Worm (Caenorhabditis elegans) whole organism, L2 larva: ENCODE results near the gene F43G6.4.

ENCODE experiments used
- F13H6.1 ChIP-seq: sonication (generic microtip); optimal IDR thresholded peaks from 2 replicates; lab custom pipeline; 2016; ENCODE audit warnings: missing genetic modification characterization, missing compliant biosample characterization
- Y55F3AM.14 ChIP-seq: fragments of 200-800 bp; sonication (Bioruptor generic); optimal IDR thresholded peaks from 2 replicates; lab custom pipeline; 2018; ENCODE audit warnings: mild to moderate bottlenecking, missing genetic modification characterization, missing compliant biosample characterization
- ZK546.5 ChIP-seq: sonication (generic microtip); optimal IDR thresholded peaks from 2 replicates; lab custom pipeline; 2017; ENCODE audit warnings: missing biosample characterization, missing genetic modification characterization
- alr-1 ChIP-seq: fragments of 150-350 bp; optimal IDR thresholded peaks from 2 replicates; lab custom pipeline; 2014; ENCODE audit warnings: missing biosample characterization, missing genetic modification characterization
- aly-2 ChIP-seq: fragments of 150-350 bp; optimal IDR thresholded peaks from 2 replicates; lab custom pipeline; 2014; ENCODE audit warnings: missing biosample characterization, missing genetic modification characterization
- ama-1 ChIP-seq: fragments of 150-350 bp; optimal IDR thresholded peaks from 2 replicates; lab custom pipeline; 2018; ENCODE audit warnings: inconsistent platforms
- blmp-1 ChIP-seq: sonication (generic microtip); optimal IDR thresholded peaks from 2 replicates; lab custom pipeline; 2017; ENCODE audit warnings: missing genetic modification characterization, mild to moderate bottlenecking, missing compliant biosample characterization, antibody characterized with exemption, moderate library complexity; ENCODE audit not compliant: insufficient read depth
- ceh-16 ChIP-seq: fragments of 150-350 bp; optimal IDR thresholded peaks from 2 replicates; lab custom pipeline; 2014; ENCODE audit warnings: missing biosample characterization, missing genetic modification characterization
- ceh-82 ChIP-seq: fragments of 150-350 bp; optimal IDR thresholded peaks from 2 replicates; lab custom pipeline; 2014; ENCODE audit warnings: missing biosample characterization, missing genetic modification characterization
- crh-2 ChIP-seq: sonication (generic microtip); optimal IDR thresholded peaks from 2 replicates; lab custom pipeline; 2017; ENCODE audit warnings: missing biosample characterization, missing genetic modification characterization
- dmd-4 ChIP-seq: sonication (generic microtip); optimal IDR thresholded peaks from 2 replicates; lab custom pipeline; 2017; ENCODE audit warnings: missing biosample characterization, missing genetic modification characterization
- egl-27 ChIP-seq: sonication (generic microtip); optimal IDR thresholded peaks from 3 replicates; lab custom pipeline; 2017; ENCODE audit warnings: missing biosample characterization, missing genetic modification reagents, missing genetic modification characterization
- fos-1 ChIP-seq: fragments of 150-350 bp; optimal IDR thresholded peaks from 2 replicates; lab custom pipeline; 2014; ENCODE audit warnings: missing biosample characterization, missing genetic modification characterization
- lin-11 ChIP-seq: fragments of 150-350 bp; sonication (generic microtip); optimal IDR thresholded peaks from 2 replicates; lab custom pipeline; 2014; ENCODE audit warnings: missing biosample characterization, missing genetic modification characterization, inconsistent platforms, mixed read lengths
- lin-39 ChIP-seq: fragments of 150-350 bp; optimal IDR thresholded peaks from 2 replicates; lab custom pipeline; 2014; ENCODE audit warnings: missing biosample characterization, missing genetic modification reagents, missing genetic modification characterization
- lsy-2 ChIP-seq, 2 experiments: fragments of 150-350 bp in 1 of 2; sonication (generic microtip) in 1 of 2; optimal IDR thresholded peaks; 2 replicates each; lab custom pipeline; 2014 to 2017; ENCODE audit warnings: missing biosample characterization in 2 of 2, missing genetic modification characterization in 2 of 2
- nhr-11 ChIP-seq: fragments of 150-350 bp; optimal IDR thresholded peaks from 2 replicates; lab custom pipeline; 2014; ENCODE audit warnings: missing biosample characterization, missing genetic modification characterization
- nhr-12 ChIP-seq: fragments of 150-350 bp; optimal IDR thresholded peaks from 2 replicates; lab custom pipeline; 2014; ENCODE audit warnings: missing biosample characterization, missing genetic modification characterization
- nhr-129 ChIP-seq: fragments of 150-350 bp; optimal IDR thresholded peaks from 2 replicates; lab custom pipeline; 2014; ENCODE audit warnings: missing biosample characterization, missing genetic modification characterization
- nhr-21 ChIP-seq: fragments of 150-350 bp; optimal IDR thresholded peaks from 2 replicates; lab custom pipeline; 2014; ENCODE audit warnings: missing biosample characterization, missing genetic modification characterization
- nhr-23 ChIP-seq: fragments of 150-350 bp; optimal IDR thresholded peaks from 2 replicates; lab custom pipeline; 2014; ENCODE audit warnings: missing biosample characterization, missing genetic modification reagents, missing genetic modification characterization
- nhr-237 ChIP-seq: fragments of 150-350 bp; optimal IDR thresholded peaks from 2 replicates; lab custom pipeline; 2014; ENCODE audit warnings: missing biosample characterization, missing genetic modification characterization
- nhr-6 ChIP-seq: fragments of 150-350 bp; optimal IDR thresholded peaks from 2 replicates; lab custom pipeline; 2014; ENCODE audit warnings: missing biosample characterization, missing genetic modification characterization
- nhr-77 ChIP-seq: fragments of 150-350 bp; optimal IDR thresholded peaks from 2 replicates; lab custom pipeline; 2014; ENCODE audit warnings: missing biosample characterization, missing genetic modification characterization
- peb-1 ChIP-seq: fragments of 150-350 bp; optimal IDR thresholded peaks from 2 replicates; lab custom pipeline; 2014; ENCODE audit warnings: missing biosample characterization, missing genetic modification characterization
- sma-3 ChIP-seq: sonication (generic microtip); optimal IDR thresholded peaks from 2 replicates; lab custom pipeline; 2016; ENCODE audit warnings: missing genetic modification reagents, missing genetic modification characterization, missing compliant biosample characterization
- sma-9 ChIP-seq, 2 experiments: fragments of 150-350 bp in 1 of 2; sonication (generic microtip) in 1 of 2; optimal IDR thresholded peaks; 2 replicates each; lab custom pipeline; 2014 to 2016; ENCODE audit warnings: missing genetic modification characterization in 2 of 2, mild to moderate bottlenecking in 1 of 2, missing biosample characterization in 1 of 2, missing compliant biosample characterization in 1 of 2, missing genetic modification reagents in 1 of 2, moderate library complexity in 1 of 2
- snpc-4 ChIP-seq: fragments of 150-350 bp; optimal IDR thresholded peaks from 2 replicates; lab custom pipeline; 2014; ENCODE audit warnings: missing biosample characterization, missing genetic modification characterization
- unc-39 ChIP-seq: fragments of 150-350 bp; optimal IDR thresholded peaks from 2 replicates; lab custom pipeline; 2014; ENCODE audit warnings: missing biosample characterization, missing genetic modification characterization
- unc-55 ChIP-seq: fragments of 150-350 bp; sonication (generic microtip); optimal IDR thresholded peaks from 3 replicates; lab custom pipeline; 2014; ENCODE audit warnings: missing biosample characterization, missing genetic modification reagents, missing genetic modification characterization
- unc-62 ChIP-seq: fragments of 150-350 bp; optimal IDR thresholded peaks from 2 replicates; lab custom pipeline; 2014; ENCODE audit warnings: missing biosample characterization, missing genetic modification reagents, missing genetic modification characterization
- ztf-1 ChIP-seq: fragments of 200-800 bp; sonication (Bioruptor generic); conservative IDR thresholded peaks from 2 replicates; pipeline ENCODE4 v1.3.6; 2022; ENCODE audit warnings: missing genetic modification characterization, missing compliant biosample characterization
- ztf-4 ChIP-seq: fragments of 150-350 bp; optimal IDR thresholded peaks from 2 replicates; lab custom pipeline; 2014; ENCODE audit warnings: missing biosample characterization, missing genetic modification characterization

F43G6.4 gene

ce11 chrII:11794392-11794791 is 3.8 kb downstream of the F43G6.4 start:
- no peak for TF ChIP-seq sma-3
- TF ChIP-seq nhr-12, result no peak
- no peak for TF ChIP-seq sma-9 (GFP tag; optimal IDR thresholded peaks at IDR 0.05; lab: Kevin White, UChicago)
- TF ChIP-seq sma-9 (tag; optimal IDR thresholded peaks at IDR 0.05; lab: Kevin White, UChicago), result no peak
- peak; percentile 54 for TF ChIP-seq ceh-16 (tag; lab: Kevin White, UChicago)
- no peak for TF ChIP-seq lsy-2 (tag; optimal IDR thresholded peaks at IDR 0.05; lab: Kevin White, UChicago)
- TF ChIP-seq, all 48 proteins: peak for 1

ce11 chrII:11797194-11797593 is 6.6 kb downstream of the F43G6.4 start:
- TF ChIP-seq ztf-1 (GFP tag; lab: Robert Waterston, UW), result no peak
- TF ChIP-seq fos-1 (tag; lab: Kevin White, UChicago), result peak; percentile 17

ce11 chrII:11798737-11799136 is 8.2 kb downstream of the F43G6.4 start, which contains the start of gene hda-5:
TSS of gene hda-5 (plus strand) at chrII:11799037.
- TF ChIP-seq ceh-16 (tag; lab: Kevin White, UChicago) (no peak), nhr-12 (no peak), aly-2 (tag; lab: Kevin White, UChicago) (no peak), egl-27 (tag; lab: Kevin White, UChicago) (no peak), Y55F3AM.14 (GFP tag; lab: Kevin White, UChicago) (no peak), nhr-6 (tag; lab: Kevin White, UChicago) (no peak), ztf-1 (GFP tag; lab: Robert Waterston, UW) (no peak), lin-39 (no peak), nhr-129 (tag; lab: Kevin White, UChicago) (no peak), lin-11 (tag; lab: Kevin White, UChicago) (no peak), ztf-4 (tag; lab: Kevin White, UChicago) (no peak), ZK546.5 (tag; lab: Kevin White, UChicago) (no peak), dmd-4 (tag; lab: Kevin White, UChicago) (no peak), nhr-77 (tag; lab: Kevin White, UChicago) (no peak), lsy-2 (tag; optimal IDR thresholded peaks at IDR 0.05; lab: Kevin White, UChicago) (no peak), sma-3 (no peak), unc-62 (GFP tag; lab: Kevin White, UChicago) (no peak)

- TF ChIP-seq unc-62 (GFP tag; lab: Kevin White, UChicago), result no peak
- TF ChIP-seq ama-1, result no peak
- TF ChIP-seq nhr-11 (tag; lab: Kevin White, UChicago), result no peak
- TF ChIP-seq unc-55 (GFP tag; lab: Kevin White, UChicago), result no peak
- TF ChIP-seq ztf-1 (GFP tag; lab: Robert Waterston, UW), result no peak
- TF ChIP-seq lin-39, result no peak
- TF ChIP-seq peb-1 (tag; lab: Kevin White, UChicago), result no peak
- TF ChIP-seq nhr-23, result no peak
- TF ChIP-seq crh-2 (tag; lab: Kevin White, UChicago), result no peak
- TF ChIP-seq alr-1 (tag; lab: Kevin White, UChicago), result no peak
- TF ChIP-seq sma-9 (GFP tag; optimal IDR thresholded peaks at IDR 0.05; lab: Kevin White, UChicago), result no peak
- TF ChIP-seq sma-9 (tag; optimal IDR thresholded peaks at IDR 0.05; lab: Kevin White, UChicago), result no peak
Observed at ce11 chrII:11802451-11802850, 11.9 kb downstream of the F43G6.4 start, which contains the start of gene F43G6.17. TSS of gene F43G6.17 (plus strand) at chrII:11802751.

ce11 chrII:11806256-11806655 is 15.7 kb downstream of the F43G6.4 start, which contains the start of gene jmjd-1.1:
TSS of gene jmjd-1.1 (plus strand) at chrII:11806556.
- TF ChIP-seq peb-1 (tag; lab: Kevin White, UChicago) (no peak), unc-39 (tag; lab: Kevin White, UChicago) (no peak), ztf-1 (GFP tag; lab: Robert Waterston, UW) (no peak), unc-55 (GFP tag; lab: Kevin White, UChicago) (no peak), nhr-237 (tag; lab: Kevin White, UChicago) (no peak), snpc-4 (tag; lab: Kevin White, UChicago) (no peak), nhr-21 (tag; lab: Kevin White, UChicago) (no peak), crh-2 (tag; lab: Kevin White, UChicago) (no peak), ceh-82 (no peak), Y55F3AM.14 (GFP tag; lab: Kevin White, UChicago) (no peak), nhr-6 (tag; lab: Kevin White, UChicago) (no peak), nhr-129 (tag; lab: Kevin White, UChicago) (no peak), alr-1 (tag; lab: Kevin White, UChicago) (no peak), blmp-1 (tag; lab: Kevin White, UChicago) (no peak), dmd-4 (tag; lab: Kevin White, UChicago) (no peak), fos-1 (tag; lab: Kevin White, UChicago) (no peak), unc-62 (GFP tag; lab: Kevin White, UChicago) (no peak), F13H6.1 (no peak)
